Worm (Caenorhabditis elegans) whole organism, mixed stage, embryonic: ENCODE data around the gene C55C3.4.

ENCODE experiments used
- M03D4.4 ChIP-seq: sonication (generic microtip); optimal IDR thresholded peaks from 2 replicates; lab custom pipeline; 2017; ENCODE audit warnings: mild to moderate bottlenecking, missing genetic modification characterization, missing compliant biosample characterization
- bed-3 ChIP-seq: fragments of 200-800 bp; sonication (Bioruptor generic); optimal IDR thresholded peaks from 3 replicates; lab custom pipeline; 2018; ENCODE audit warnings: mild to moderate bottlenecking, missing genetic modification characterization, moderate library complexity, missing compliant biosample characterization
- blmp-1 ChIP-seq: fragments of 150-350 bp; optimal IDR thresholded peaks from 2 replicates; lab custom pipeline; 2014; ENCODE audit warnings: missing biosample characterization, missing genetic modification characterization
- ceh-39 ChIP-seq: fragments of 150-350 bp; optimal IDR thresholded peaks from 2 replicates; lab custom pipeline; 2014; ENCODE audit warnings: missing biosample characterization, missing genetic modification characterization
- ceh-83 ChIP-seq: fragments of 200-800 bp; sonication (Bioruptor generic); optimal IDR thresholded peaks from 2 replicates; lab custom pipeline; 2018; ENCODE audit warnings: mild to moderate bottlenecking, missing genetic modification characterization, missing compliant biosample characterization
- ces-1 ChIP-seq: fragments of 150-350 bp; optimal IDR thresholded peaks from 2 replicates; lab custom pipeline; 2014; ENCODE audit warnings: missing biosample characterization, missing genetic modification reagents, missing genetic modification characterization
- cnd-1 ChIP-seq: fragments of 200-800 bp; sonication (Bioruptor generic); optimal IDR thresholded peaks from 2 replicates; lab custom pipeline; 2018; ENCODE audit warnings: mild to moderate bottlenecking, missing genetic modification characterization, missing compliant biosample characterization
- elt-1 ChIP-seq: sonication (generic microtip); optimal IDR thresholded peaks from 2 replicates; lab custom pipeline; 2017; ENCODE audit warnings: missing genetic modification characterization, mild to moderate bottlenecking, missing compliant biosample characterization, antibody characterized with exemption, moderate library complexity, borderline replicate concordance; ENCODE audit not compliant: insufficient read depth
- elt-3 ChIP-seq: fragments of 150-350 bp; optimal IDR thresholded peaks from 2 replicates; lab custom pipeline; 2014; ENCODE audit warnings: missing biosample characterization, missing genetic modification characterization
- flh-1 ChIP-seq: fragments of 200-800 bp; sonication (Bioruptor generic); optimal IDR thresholded peaks from 2 replicates; lab custom pipeline; 2018; ENCODE audit warnings: mild to moderate bottlenecking, missing genetic modification characterization, moderate library complexity, missing compliant biosample characterization
- ham-2 ChIP-seq: fragments of 200-800 bp; sonication (Bioruptor generic); optimal IDR thresholded peaks from 2 replicates; lab custom pipeline; 2018; ENCODE audit warnings: mild to moderate bottlenecking, missing genetic modification characterization, missing compliant biosample characterization
- hlh-1 ChIP-seq: fragments of 150-350 bp; optimal IDR thresholded peaks from 2 replicates; lab custom pipeline; 2014; ENCODE audit warnings: missing biosample characterization, missing genetic modification reagents, missing genetic modification characterization
- lin-13 ChIP-seq: fragments of 150-350 bp; optimal IDR thresholded peaks from 2 replicates; lab custom pipeline; 2014; ENCODE audit warnings: missing biosample characterization, missing genetic modification characterization
- mep-1 ChIP-seq: fragments of 150-350 bp; optimal IDR thresholded peaks from 2 replicates; lab custom pipeline; 2017; ENCODE audit warnings: missing biosample characterization, missing genetic modification reagents, missing genetic modification characterization, inconsistent platforms
- mls-2 ChIP-seq: sonication (generic microtip); optimal IDR thresholded peaks from 2 replicates; lab custom pipeline; 2016; ENCODE audit warnings: mild to moderate bottlenecking, missing genetic modification characterization, moderate library complexity, missing compliant biosample characterization
- nhr-2 ChIP-seq: fragments of 150-350 bp; optimal IDR thresholded peaks from 2 replicates; lab custom pipeline; 2014; ENCODE audit warnings: missing biosample characterization, missing genetic modification characterization
- nhr-237 ChIP-seq: fragments of 150-350 bp; optimal IDR thresholded peaks from 2 replicates; lab custom pipeline; 2014; ENCODE audit warnings: missing biosample characterization, missing genetic modification characterization
- nhr-28 ChIP-seq: fragments of 150-350 bp; optimal IDR thresholded peaks from 2 replicates; lab custom pipeline; 2014; ENCODE audit warnings: missing biosample characterization, missing genetic modification characterization
- snpc-4 ChIP-seq: fragments of 150-350 bp; optimal IDR thresholded peaks from 2 replicates; lab custom pipeline; 2014; ENCODE audit warnings: missing biosample characterization, missing genetic modification characterization
- sptf-1 ChIP-seq: sonication (generic microtip); optimal IDR thresholded peaks from 2 replicates; lab custom pipeline; 2017; ENCODE audit warnings: mild to moderate bottlenecking, missing genetic modification characterization, moderate library complexity, missing compliant biosample characterization
- tbx-8 ChIP-seq: fragments of 200-800 bp; sonication (Bioruptor generic); optimal IDR thresholded peaks from 2 replicates; lab custom pipeline; 2018; ENCODE audit warnings: mild to moderate bottlenecking, missing genetic modification characterization, moderate library complexity, missing compliant biosample characterization
- unc-120 ChIP-seq: sonication (generic microtip); optimal IDR thresholded peaks from 2 replicates; lab custom pipeline; 2017; ENCODE audit warnings: missing genetic modification characterization, missing compliant biosample characterization; ENCODE audit not compliant: poor library complexity, severe bottlenecking
- unc-39 ChIP-seq: fragments of 150-350 bp; optimal IDR thresholded peaks from 2 replicates; lab custom pipeline; 2014; ENCODE audit warnings: missing biosample characterization, missing genetic modification characterization
- unc-62 ChIP-seq: fragments of 150-350 bp; optimal IDR thresholded peaks from 2 replicates; lab custom pipeline; 2014; ENCODE audit warnings: missing biosample characterization, missing genetic modification reagents, missing genetic modification characterization
- zip-8 ChIP-seq: fragments of 150-350 bp; optimal IDR thresholded peaks from 2 replicates; lab custom pipeline; 2014; ENCODE audit warnings: missing biosample characterization, missing genetic modification characterization

The C55C3.4 gene

DNA sequence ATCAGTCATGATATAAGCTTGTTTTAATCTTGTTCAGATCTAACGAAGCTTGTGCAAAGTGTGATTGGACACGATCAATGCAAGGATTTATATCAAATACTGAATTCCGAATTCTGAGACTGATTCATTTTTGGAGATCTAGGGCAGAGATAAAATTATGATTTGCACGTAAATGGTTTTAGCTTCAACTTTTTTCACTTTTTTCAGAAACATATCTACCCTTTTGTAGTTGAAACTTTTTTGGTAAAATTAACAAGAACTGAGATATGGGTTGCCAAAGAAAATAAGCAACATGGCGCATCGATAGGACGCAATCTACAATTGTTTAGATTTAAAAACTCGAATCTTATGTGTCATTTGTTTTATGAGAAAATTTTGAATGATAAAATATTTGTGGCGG, at the start of gene C55C3.4:
Gene C55C3.4 (minus strand): TSS at position 101 of the 400 bp plus-strand sequence.
- TF ChIP-seq hlh-1 = no peak

- TF ChIP-seq unc-120 (tag; lab: Kevin White, UChicago) (no peak), ces-1 (GFP tag; lab: Kevin White, UChicago) (peak; percentile 37)
These were observed 47.4 kb upstream of the C55C3.4 start, which contains the start of gene H35B03.1 for ce11 chrIV:5725300-5725699. TSS of gene H35B03.1 (plus strand) at chrIV:5725600.

ce11 chrIV:5723659-5724058, 45.7 kb upstream of the C55C3.4 start:
- TF ChIP-seq ces-1 (GFP tag; lab: Kevin White, UChicago) (peak; percentile 19), mls-2 (tag; lab: Kevin White, UChicago) (no peak)

DNA sequence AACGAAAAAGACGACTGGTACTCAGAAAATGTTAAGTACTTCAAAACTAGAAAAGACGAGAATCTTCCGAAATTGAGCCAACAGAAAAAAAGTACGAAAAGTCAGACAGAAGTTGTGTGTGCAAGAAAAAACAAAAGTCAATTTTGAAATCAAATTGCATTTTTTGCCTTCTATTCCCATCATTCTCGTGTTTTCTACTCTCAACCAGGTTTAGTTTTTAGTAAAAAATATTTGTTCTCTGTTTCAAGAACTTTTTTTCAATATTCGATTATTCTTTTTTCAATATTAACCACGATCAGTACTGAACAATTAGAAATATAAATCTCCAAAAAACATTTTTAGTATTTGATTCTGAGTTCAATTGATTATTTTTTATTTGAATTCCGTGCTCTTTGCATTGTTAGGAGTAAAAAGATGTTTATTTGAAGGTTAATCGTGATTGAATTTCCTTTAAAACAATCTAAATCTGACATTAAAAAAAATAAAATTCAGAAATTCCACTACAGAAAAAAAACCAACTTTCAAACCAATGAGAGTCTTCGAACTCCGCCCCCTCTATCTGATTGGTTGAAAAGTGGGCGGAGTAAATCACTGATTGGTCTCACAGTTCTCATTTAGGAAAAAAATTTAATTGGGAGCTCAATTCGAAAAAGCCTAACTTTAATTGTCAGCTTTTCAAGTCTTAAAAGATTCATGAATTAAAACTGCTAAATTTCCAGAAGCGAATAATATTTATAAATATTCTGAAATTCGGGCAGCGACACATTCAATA, 37.6 kb upstream of the C55C3.4 start:
- TF ChIP-seq nhr-237 (tag; lab: Kevin White, UChicago) = no peak
- TF ChIP-seq cnd-1 (tag; lab: Kevin White, UChicago) = no peak
- no peak for TF ChIP-seq ham-2 (GFP tag; lab: Kevin White, UChicago)
- no peak for TF ChIP-seq M03D4.4 (tag; lab: Kevin White, UChicago)
- no peak for TF ChIP-seq tbx-8 (GFP tag; lab: Kevin White, UChicago)
- no peak for TF ChIP-seq unc-39 (tag; lab: Kevin White, UChicago)
- TF ChIP-seq ceh-39 (tag; lab: Kevin White, UChicago) = no peak
- no peak for TF ChIP-seq sptf-1 (tag; lab: Kevin White, UChicago)
- TF ChIP-seq mls-2 (tag; lab: Kevin White, UChicago) = no peak
- TF ChIP-seq unc-62 (GFP tag; lab: Kevin White, UChicago) = no peak
- no peak for TF ChIP-seq elt-3 (tag; lab: Kevin White, UChicago)
- no peak for TF ChIP-seq mep-1 (tag; lab: Kevin White, UChicago)

DNA sequence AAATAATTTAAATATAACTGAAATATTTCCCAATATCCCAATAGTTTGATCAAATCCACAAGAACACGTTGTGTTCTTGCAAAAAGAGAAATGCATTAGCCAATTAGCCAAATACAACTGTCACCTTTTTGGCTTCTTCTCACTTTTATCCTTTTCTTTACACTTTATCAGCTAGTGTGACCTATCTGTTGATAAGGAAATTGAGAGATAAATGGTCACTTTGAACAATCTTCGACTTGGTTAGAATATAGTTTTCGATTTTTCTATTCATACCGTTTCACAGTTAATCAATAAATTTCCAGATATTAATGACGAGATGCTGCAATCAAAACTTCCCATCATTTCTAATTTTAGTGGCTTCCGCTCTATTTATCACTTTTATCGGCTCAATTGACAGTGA, 30.9 kb upstream of the C55C3.4 start, which contains the start of gene C55C3.1:
Gene C55C3.1 (plus strand): TSS at position 301 of the 400 bp plus-strand sequence.
- TF ChIP-seq bed-3 (GFP tag; lab: Kevin White, UChicago) = no peak
- no peak for TF ChIP-seq nhr-237 (tag; lab: Kevin White, UChicago)
- TF ChIP-seq nhr-2 = no peak
- no peak for TF ChIP-seq tbx-8 (GFP tag; lab: Kevin White, UChicago)
- no peak for TF ChIP-seq sptf-1 (tag; lab: Kevin White, UChicago)
- TF ChIP-seq elt-1 (tag; lab: Kevin White, UChicago) = no peak
- TF ChIP-seq ham-2 (GFP tag; lab: Kevin White, UChicago) = no peak
- TF ChIP-seq unc-120 (tag; lab: Kevin White, UChicago) = no peak
- no peak for TF ChIP-seq ceh-83
- TF ChIP-seq lin-13 (tag; lab: Kevin White, UChicago) = no peak
- TF ChIP-seq snpc-4 (tag; lab: Kevin White, UChicago) = no peak
- TF ChIP-seq mls-2 (tag; lab: Kevin White, UChicago) = no peak
- no peak for TF ChIP-seq blmp-1 (tag; lab: Kevin White, UChicago)

DNA sequence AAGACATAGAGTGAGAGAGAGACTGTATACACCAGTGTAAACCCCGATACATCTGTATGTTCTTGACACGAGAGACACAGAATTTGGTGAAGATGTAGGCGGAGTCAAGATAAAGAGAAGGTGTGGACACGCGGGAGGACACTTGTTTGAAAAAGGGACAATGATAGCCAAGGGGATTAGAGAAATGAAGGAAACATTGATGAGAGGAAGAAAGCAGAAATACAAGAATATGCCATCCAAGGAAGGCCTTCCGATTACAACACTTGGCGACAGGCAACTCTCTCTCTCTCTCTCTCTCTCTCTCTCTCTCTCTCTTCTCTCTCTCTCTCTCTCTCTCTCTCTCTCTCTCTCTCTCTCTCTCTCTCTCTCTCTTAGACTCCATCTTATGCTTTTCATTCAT, 28.7 kb upstream of the C55C3.4 start:
- TF ChIP-seq zip-8 (tag; lab: Kevin White, UChicago) (no peak), elt-1 (tag; lab: Kevin White, UChicago) (peak; percentile 15)

DNA sequence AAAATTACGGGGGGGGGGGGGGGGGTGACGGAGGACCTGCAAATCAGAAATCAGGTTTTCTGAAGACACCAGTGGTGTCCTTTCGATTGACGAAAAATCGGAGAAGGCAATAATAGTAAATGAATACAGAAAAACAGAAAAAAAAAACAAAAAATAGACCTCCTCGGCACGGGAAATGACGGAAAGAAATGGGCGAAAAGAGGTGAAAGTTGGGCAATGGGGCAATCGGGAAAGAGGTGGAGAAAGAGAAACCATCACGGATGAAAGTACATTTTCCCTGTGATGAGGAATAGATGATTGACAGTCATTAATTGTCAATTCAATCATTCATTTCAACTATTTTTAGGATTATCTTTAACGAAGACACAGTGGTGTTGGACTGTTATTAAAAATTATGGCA, 26.0 kb upstream of the C55C3.4 start:
- TF ChIP-seq nhr-28 (tag; lab: Kevin White, UChicago) (no peak), ceh-39 (tag; lab: Kevin White, UChicago) (no peak), blmp-1 (tag; lab: Kevin White, UChicago) (peak; percentile 67), mep-1 (tag; lab: Kevin White, UChicago) (no peak), flh-1 (no peak), bed-3 (GFP tag; lab: Kevin White, UChicago) (no peak)
